Fruit fly (Drosophila melanogaster): ENCODE data around the gene CG6999.

CG6999 gene

dm6 chrX:9041789-9042456, 46.2 kb upstream of the CG6999 start (continued):
- TF ChIP-seq CG9727 (GFP tag; optimal IDR thresholded peaks at IDR 0.05) (peak; percentile 72), salm (tag; optimal IDR thresholded peaks at IDR 0.05) (no peak), tll (GFP tag; optimal IDR thresholded peaks at IDR 0.05) (peak in 1 of 2 experiments; percentile 64), Asciz (GFP tag; optimal IDR thresholded peaks at IDR 0.05) (peak; percentile 27), caup (GFP tag; optimal IDR thresholded peaks at IDR 0.05; ENCODE audit: severe bottlenecking) (no peak), CTCF (GFP tag; optimal IDR thresholded peaks at IDR 0.05) (no peak), CG8388 (GFP tag; optimal IDR thresholded peaks at IDR 0.05) (peak; percentile 46), Atf-2 (GFP tag; optimal IDR thresholded peaks at IDR 0.05) (peak; percentile 50), CG1603 (tag; optimal IDR thresholded peaks at IDR 0.05) (peak; percentile 20), Hr39 (optimal IDR thresholded peaks at IDR 0.05) (no peak), tin (GFP tag; optimal IDR thresholded peaks at IDR 0.05) (peak; percentile 47), CG16863 (GFP tag; optimal IDR thresholded peaks at IDR 0.05) (peak; percentile 33), Med (GFP tag) (peak; percentile 86), grau (tag; optimal IDR thresholded peaks at IDR 0.05) (peak; percentile 48), bcd (GFP tag; optimal IDR thresholded peaks at IDR 0.05) (peak; percentile 46), lilli (GFP tag; optimal IDR thresholded peaks at IDR 0.05) (peak; percentile 46), CG15696 (tag; optimal IDR thresholded peaks at IDR 0.05) (peak; percentile 44), knrl (GFP tag; IDR thresholded peaks at IDR 0.05; ENCODE audit: partially characterized antibody) (no peak), CG4730 (GFP tag; IDR thresholded peaks at IDR 0.05) (no peak), CG18262 (tag; optimal IDR thresholded peaks at IDR 0.05) (peak; percentile 85), CG17612 (GFP tag; IDR thresholded peaks at IDR 0.05) (no peak), Nf-YB (GFP tag; optimal IDR thresholded peaks at IDR 0.05) (peak; percentile 40), nom (GFP tag; optimal IDR thresholded peaks at IDR 0.05) (no peak), D (optimal IDR thresholded peaks at IDR 0.05) (no peak), D (GFP tag; optimal IDR thresholded peaks at IDR 0.05) (peak; percentile 58), dmrt99B (tag; optimal IDR thresholded peaks at IDR 0.05) (peak; percentile 67), CG14050 (GFP tag; IDR thresholded peaks at IDR 0.05) (no peak), fd3F (GFP tag; optimal IDR thresholded peaks at IDR 0.05) (no peak), Sox100B (GFP tag; optimal IDR thresholded peaks at IDR 0.05) (peak; percentile 76), CG14860 (GFP tag; IDR thresholded peaks at IDR 0.05; ENCODE audit: partially characterized antibody) (no peak), kay (GFP tag; optimal IDR thresholded peaks at IDR 0.05) (no peak), Dad (GFP tag; optimal IDR thresholded peaks at IDR 0.05) (peak; percentile 38), shn (GFP tag; optimal IDR thresholded peaks at IDR 0.05) (no peak), cas (GFP tag; IDR thresholded peaks at IDR 0.05) (no peak), lbe (GFP tag; optimal IDR thresholded peaks at IDR 0.05) (no peak), CG11093 (GFP tag; IDR thresholded peaks at IDR 0.05) (peak; percentile 61; the same call in 2 of the 3 replicates), lola (GFP tag; optimal IDR thresholded peaks at IDR 0.05) (peak in 1 of 3 experiments; percentile 79), Dip2 (GFP tag; IDR thresholded peaks at IDR 0.05) (no peak), CG34376 (GFP tag; optimal IDR thresholded peaks at IDR 0.05) (no peak), Chrac-16 (GFP tag; optimal IDR thresholded peaks at IDR 0.05) (peak; percentile 26), CG5953 (GFP tag; IDR thresholded peaks at IDR 0.05) (no peak), dm (GFP tag; optimal IDR thresholded peaks at IDR 0.05) (no peak), CG17361 (GFP tag; IDR thresholded peaks at IDR 0.05) (peak; percentile 75), mam (GFP tag; optimal IDR thresholded peaks at IDR 0.05) (peak; percentile 2), zfh1 (GFP tag; IDR thresholded peaks at IDR 0.05) (0 out of 3 replicates have a peak, but pooled peaks have one; percentile 50), Taf1 (GFP tag; IDR thresholded peaks at IDR 0.05) (no peak), dmrt11E (tag; optimal IDR thresholded peaks at IDR 0.05) (peak; percentile 63), gcm (GFP tag; optimal IDR thresholded peaks at IDR 0.05) (peak; percentile 2), Ets97D (GFP tag; optimal IDR thresholded peaks at IDR 0.05) (peak; percentile 6), C15 (GFP tag; IDR thresholded peaks at IDR 0.05) (no peak)

All from whole organism, embryonic.